Worm (Caenorhabditis elegans) whole organism, L1 larva: ENCODE data around the gene math-4.

Experiments used
- C16A3.4 ChIP-seq: fragments of 150-350 bp; optimal IDR thresholded peaks from 2 replicates; lab custom pipeline; 2014; ENCODE audit warnings: missing biosample characterization, missing genetic modification characterization
- F16B12.6 ChIP-seq: fragments of 150-350 bp; optimal IDR thresholded peaks from 2 replicates; lab custom pipeline; 2014; ENCODE audit warnings: missing biosample characterization, missing genetic modification characterization
- Y116A8C.19 ChIP-seq: sonication (generic microtip); optimal IDR thresholded peaks from 2 replicates; lab custom pipeline; 2016; ENCODE audit warnings: missing compliant biosample characterization, missing genetic modification characterization, borderline replicate concordance
- alr-1 ChIP-seq: fragments of 200-800 bp; sonication (Bioruptor generic); optimal IDR thresholded peaks from 2 replicates; lab custom pipeline; 2018; ENCODE audit warnings: borderline replicate concordance, mild to moderate bottlenecking, missing genetic modification characterization, missing compliant biosample characterization
- aly-2 ChIP-seq: fragments of 150-350 bp; optimal IDR thresholded peaks from 2 replicates; lab custom pipeline; 2014; ENCODE audit warnings: missing biosample characterization, missing genetic modification characterization
- ceh-8 ChIP-seq: fragments of 200-800 bp; sonication (Bioruptor generic); optimal IDR thresholded peaks from 2 replicates; lab custom pipeline; 2018; ENCODE audit warnings: mild to moderate bottlenecking, missing genetic modification characterization, moderate library complexity, missing compliant biosample characterization
- ceh-82 ChIP-seq, 3 experiments: fragments of 150-350 bp in 1 of 3; sonication (generic microtip) in 2 of 3; optimal IDR thresholded peaks; 2 replicates each; lab custom pipeline; 2014 to 2017; ENCODE audit warnings: missing biosample characterization in 3 of 3, missing genetic modification characterization in 3 of 3
- ces-1 ChIP-seq: fragments of 150-350 bp; optimal IDR thresholded peaks from 2 replicates; lab custom pipeline; 2014; ENCODE audit warnings: missing biosample characterization, missing genetic modification reagents, missing genetic modification characterization
- dpl-1 ChIP-seq, 3 experiments: fragments of 150-350 bp in 2 of 3; sonication (generic microtip) in 1 of 3; optimal IDR thresholded peaks; 2 replicates each; lab custom pipeline; 2014 to 2017; ENCODE audit warnings: missing biosample characterization in 3 of 3, missing genetic modification characterization in 3 of 3, missing genetic modification reagents in 3 of 3
- efl-1 ChIP-seq, 4 experiments: fragments of 150-350 bp; optimal IDR thresholded peaks in 3 of 4; peaks in 1 of 4; 1 replicate in 1 of 4; 2 replicates in 3 of 4; lab custom pipeline; 2014; ENCODE audit warnings: missing biosample characterization in 2 of 4, missing genetic modification characterization in 2 of 4, missing genetic modification reagents in 2 of 4
- efl-3 ChIP-seq: fragments of 200-800 bp; sonication (Bioruptor generic); optimal IDR thresholded peaks from 2 replicates; lab custom pipeline; 2018; ENCODE audit warnings: mild to moderate bottlenecking, missing genetic modification characterization, missing compliant biosample characterization
- egl-27 ChIP-seq, 2 experiments: fragments of 150-350 bp in 1 of 2; sonication (generic microtip); optimal IDR thresholded peaks; 3 replicates each; lab custom pipeline; 2017 to 2018; ENCODE audit warnings: missing biosample characterization in 2 of 2, missing genetic modification characterization in 2 of 2, missing genetic modification reagents in 2 of 2
- elt-2 ChIP-seq: sonication (generic microtip); optimal IDR thresholded peaks from 2 replicates; lab custom pipeline; 2016; ENCODE audit warnings: missing genetic modification characterization, mild to moderate bottlenecking, inconsistent platforms, missing compliant biosample characterization, missing genetic modification reagents
- elt-3 ChIP-seq, 6 experiments: fragments of 150-350 bp in 1 of 6; sonication (generic microtip); optimal IDR thresholded peaks; 2 replicates each; lab custom pipeline; 2017 to 2018; ENCODE audit warnings: missing biosample characterization in 6 of 6, missing genetic modification characterization in 6 of 6, inconsistent platforms in 1 of 6
- fkh-8 ChIP-seq: sonication (generic microtip); optimal IDR thresholded peaks from 2 replicates; lab custom pipeline; 2016; ENCODE audit warnings: mild to moderate bottlenecking, missing genetic modification characterization, missing compliant biosample characterization
- grh-1 ChIP-seq: fragments of 200-800 bp; sonication (Bioruptor generic); IDR thresholded peaks from 2 replicates; pipeline ENCODE4 v1.3.6; 2022; ENCODE audit warnings: missing genetic modification reagents, missing genetic modification characterization, missing compliant biosample characterization
- hlh-17 ChIP-seq: fragments of 200-800 bp; sonication (Bioruptor generic); optimal IDR thresholded peaks from 2 replicates; lab custom pipeline; 2018; ENCODE audit warnings: missing genetic modification characterization, mild to moderate bottlenecking, missing compliant biosample characterization, moderate library complexity, borderline replicate concordance
- hlh-4 ChIP-seq: sonication (generic microtip); optimal IDR thresholded peaks from 2 replicates; lab custom pipeline; 2016; ENCODE audit warnings: mild to moderate bottlenecking, missing genetic modification characterization, missing compliant biosample characterization
- lin-14 ChIP-seq: fragments of 200-800 bp; sonication (Bioruptor generic); optimal IDR thresholded peaks from 2 replicates; lab custom pipeline; 2018; ENCODE audit warnings: mild to moderate bottlenecking, missing genetic modification characterization, moderate library complexity, missing compliant biosample characterization
- lin-15B ChIP-seq: fragments of 150-350 bp; sonication (generic microtip); optimal IDR thresholded peaks from 3 replicates; lab custom pipeline; 2014; ENCODE audit warnings: missing biosample characterization, missing genetic modification characterization
- lin-39 ChIP-seq: fragments of 150-350 bp; optimal IDR thresholded peaks from 2 replicates; lab custom pipeline; 2014; ENCODE audit warnings: missing biosample characterization, missing genetic modification reagents, missing genetic modification characterization
- mdl-1 ChIP-seq, 2 experiments: fragments of 150-350 bp; optimal IDR thresholded peaks; 2 replicates each; lab custom pipeline; 2014 to 2017; ENCODE audit warnings: missing biosample characterization in 2 of 2, missing genetic modification characterization in 2 of 2, inconsistent platforms in 1 of 2
- mef-2 ChIP-seq: fragments of 150-350 bp; optimal IDR thresholded peaks from 2 replicates; lab custom pipeline; 2014; ENCODE audit warnings: missing biosample characterization, missing genetic modification characterization
- mep-1 ChIP-seq: fragments of 150-350 bp; optimal IDR thresholded peaks from 2 replicates; lab custom pipeline; 2014; ENCODE audit warnings: missing biosample characterization, missing genetic modification characterization
- nhr-12 ChIP-seq: sonication (generic microtip); optimal IDR thresholded peaks from 2 replicates; lab custom pipeline; 2017; ENCODE audit warnings: missing biosample characterization, missing genetic modification characterization
- nhr-20 ChIP-seq: sonication (generic microtip); optimal IDR thresholded peaks from 2 replicates; lab custom pipeline; 2016; ENCODE audit warnings: mild to moderate bottlenecking, missing genetic modification characterization, missing compliant biosample characterization
- nhr-237 ChIP-seq: fragments of 150-350 bp; optimal IDR thresholded peaks from 2 replicates; lab custom pipeline; 2014; ENCODE audit warnings: missing biosample characterization, missing genetic modification characterization
- nhr-47 ChIP-seq: sonication (generic microtip); optimal IDR thresholded peaks from 2 replicates; lab custom pipeline; 2016; ENCODE audit warnings: mild to moderate bottlenecking, missing genetic modification characterization, moderate library complexity, missing compliant biosample characterization
- nhr-71 ChIP-seq: sonication (generic microtip); optimal IDR thresholded peaks from 2 replicates; lab custom pipeline; 2016; ENCODE audit warnings: mild to moderate bottlenecking, missing genetic modification characterization, moderate library complexity, missing compliant biosample characterization
- nhr-85 ChIP-seq: sonication (generic microtip); peaks from one replicate; lab custom pipeline; 2016; ENCODE audit warnings: missing genetic modification characterization, inconsistent platforms, missing compliant biosample characterization
- nhr-90 ChIP-seq: sonication (generic microtip); optimal IDR thresholded peaks from 2 replicates; lab custom pipeline; 2016; ENCODE audit warnings: mild to moderate bottlenecking, missing genetic modification characterization, missing compliant biosample characterization; ENCODE audit not compliant: poor library complexity
- pax-3 ChIP-seq: fragments of 200-800 bp; sonication (Bioruptor generic); optimal IDR thresholded peaks from 2 replicates; lab custom pipeline; 2018; ENCODE audit warnings: mild to moderate bottlenecking, missing genetic modification characterization, moderate library complexity, missing compliant biosample characterization
- rnt-1 ChIP-seq: sonication (generic microtip); optimal IDR thresholded peaks from 2 replicates; lab custom pipeline; 2016; ENCODE audit warnings: mild to moderate bottlenecking, missing genetic modification characterization, moderate library complexity, missing compliant biosample characterization
- skn-1 ChIP-seq: fragments of 150-350 bp; optimal IDR thresholded peaks from 2 replicates; lab custom pipeline; 2014; ENCODE audit warnings: missing biosample characterization, missing genetic modification characterization
- snpc-4 ChIP-seq: fragments of 150-350 bp; optimal IDR thresholded peaks from 2 replicates; lab custom pipeline; 2014; ENCODE audit warnings: missing biosample characterization, missing genetic modification characterization
- snu-23 ChIP-seq: sonication (generic microtip); optimal IDR thresholded peaks from 2 replicates; lab custom pipeline; 2016; ENCODE audit warnings: missing genetic modification characterization, missing compliant biosample characterization
- tlp-1 ChIP-seq: fragments of 150-350 bp; optimal IDR thresholded peaks from 2 replicates; lab custom pipeline; 2014; ENCODE audit warnings: missing biosample characterization, missing genetic modification characterization
- unc-86 ChIP-seq: sonication (generic microtip); optimal IDR thresholded peaks from 2 replicates; lab custom pipeline; 2016; ENCODE audit warnings: missing genetic modification characterization, missing compliant biosample characterization
- vab-15 ChIP-seq: sonication (generic microtip); optimal IDR thresholded peaks from 2 replicates; lab custom pipeline; 2017; ENCODE audit warnings: missing genotype, mild to moderate bottlenecking, missing genetic modification characterization, missing compliant biosample characterization
- zag-1 ChIP-seq: fragments of 150-350 bp; optimal IDR thresholded peaks from 2 replicates; lab custom pipeline; 2014; ENCODE audit warnings: missing biosample characterization, missing genetic modification characterization
- ztf-11 ChIP-seq, 2 experiments: sonication (generic microtip); optimal IDR thresholded peaks; 2 replicates each; lab custom pipeline; 2016 to 2017; ENCODE audit warnings: missing genetic modification characterization in 2 of 2, missing biosample characterization in 1 of 2, missing compliant biosample characterization in 1 of 2
- ztf-4 ChIP-seq: fragments of 150-350 bp; optimal IDR thresholded peaks from 2 replicates; lab custom pipeline; 2014; ENCODE audit warnings: missing biosample characterization, missing genetic modification characterization

Gene math-4

ce11 chrII:1756072-1756471 lies 26.3 kb downstream of the math-4 start, which contains the start of gene F36H5.17:
Gene F36H5.17, minus strand, starts transcription at chrII:1756172.
- no peak for TF ChIP-seq ces-1 (GFP tag; lab: Kevin White, UChicago)
- no peak for TF ChIP-seq nhr-85
- TF ChIP-seq snpc-4 (tag; lab: Kevin White, UChicago), result no peak
- no peak for TF ChIP-seq aly-2
- TF ChIP-seq vab-15 (tag; lab: Kevin White, UChicago), result no peak
- TF ChIP-seq ceh-82 (tag; optimal IDR thresholded peaks at IDR 0.05; lab: Kevin White, UChicago), result no peak
- no peak for TF ChIP-seq nhr-12 (tag; lab: Kevin White, UChicago)
- TF ChIP-seq nhr-90 (tag; lab: Kevin White, UChicago), result no peak
- no peak for TF ChIP-seq efl-1 (optimal IDR thresholded peaks at IDR 0.05; lab: Kevin White, UChicago)
- no peak for TF ChIP-seq efl-1 (GFP tag; optimal IDR thresholded peaks at IDR 0.05 in 1 of 2; lab: Kevin White, UChicago)
- TF ChIP-seq nhr-20 (tag; lab: Kevin White, UChicago), result no peak
- no peak for TF ChIP-seq nhr-71 (tag; lab: Kevin White, UChicago)
- TF ChIP-seq nhr-47 (tag; lab: Kevin White, UChicago), result no peak
- TF ChIP-seq pax-3, result no peak
- TF ChIP-seq, all 84 proteins: peak for 0

- TF ChIP-seq nhr-85 (no peak), skn-1 (tag; lab: Kevin White, UChicago) (no peak), alr-1 (no peak), fkh-8 (tag; lab: Kevin White, UChicago) (no peak), rnt-1 (tag; lab: Kevin White, UChicago) (no peak), hlh-17 (GFP tag; lab: Kevin White, UChicago) (no peak), nhr-237 (tag; lab: Kevin White, UChicago) (no peak), lin-39 (tag; lab: Kevin White, UChicago) (no peak), ztf-4 (tag; lab: Kevin White, UChicago) (no peak), efl-3 (GFP tag; lab: Kevin White, UChicago) (no peak), mep-1 (tag; lab: Kevin White, UChicago) (no peak), Y116A8C.19 (tag; lab: Kevin White, UChicago) (no peak), F16B12.6 (no peak), grh-1 (GFP tag; lab: Robert Waterston, UW) (no peak), unc-86 (tag; lab: Kevin White, UChicago) (no peak), egl-27 (tag; optimal IDR thresholded peaks at IDR 0.05; lab: Kevin White, UChicago) (no peak), elt-2 (tag; lab: Kevin White, UChicago) (no peak), hlh-4 (tag; lab: Kevin White, UChicago) (no peak)
Measured at ce11 chrII:1752990-1753389, 29.4 kb downstream of the math-4 start, which contains the start of gene F36H5.9. Gene F36H5.9, minus strand, starts transcription at chrII:1753090.

- TF ChIP-seq mdl-1 (tag; optimal IDR thresholded peaks at IDR 0.05; lab: Kevin White, UChicago), result no peak
- no peak for TF ChIP-seq hlh-4 (tag; lab: Kevin White, UChicago)
- no peak for TF ChIP-seq lin-15B (tag; lab: Kevin White, UChicago)
- no peak for TF ChIP-seq vab-15 (tag; lab: Kevin White, UChicago)
- no peak for TF ChIP-seq efl-3 (GFP tag; lab: Kevin White, UChicago)
- no peak for TF ChIP-seq ztf-11 (tag; optimal IDR thresholded peaks at IDR 0.05; lab: Kevin White, UChicago)
- TF ChIP-seq efl-1 (optimal IDR thresholded peaks at IDR 0.05; lab: Kevin White, UChicago), result no peak
- TF ChIP-seq efl-1 (GFP tag; optimal IDR thresholded peaks at IDR 0.05 in 1 of 2; lab: Kevin White, UChicago), result no peak
- no peak for TF ChIP-seq ceh-8
- TF ChIP-seq ztf-4 (tag; lab: Kevin White, UChicago), result no peak
Measured at ce11 chrII:1750413-1750812, 32.0 kb downstream of the math-4 start, which contains the start of the genes F36H5.13 and F36H5.8. Gene F36H5.13, minus strand, starts transcription at chrII:1750513. Gene F36H5.8, minus strand, starts transcription at chrII:1750686.

ce11 chrII:1744183-1744582 lies 38.2 kb downstream of the math-4 start, which contains the start of gene clec-19:
Gene clec-19, plus strand, starts transcription at chrII:1744483.
- TF ChIP-seq elt-3 (tag; optimal IDR thresholded peaks at IDR 0.05; lab: Kevin White, UChicago) (no peak), snu-23 (GFP tag; lab: Kevin White, UChicago) (no peak), C16A3.4 (tag; lab: Kevin White, UChicago) (no peak), mef-2 (tag; lab: Kevin White, UChicago) (no peak), skn-1 (tag; lab: Kevin White, UChicago) (no peak), tlp-1 (tag; lab: Kevin White, UChicago) (no peak), lin-14 (GFP tag; lab: Kevin White, UChicago) (no peak), aly-2 (no peak), zag-1 (tag; lab: Kevin White, UChicago) (no peak), ceh-82 (tag; optimal IDR thresholded peaks at IDR 0.05; lab: Kevin White, UChicago) (no peak), dpl-1 (GFP tag; optimal IDR thresholded peaks at IDR 0.05; lab: Kevin White, UChicago) (no peak)
